Worm (Caenorhabditis elegans) whole organism, early embryonic: Measurements from ENCODE around the gene F47G9.6.

Experiments
- B0310.2 ChIP-seq: sonication (generic microtip); optimal IDR thresholded peaks from 2 replicates; lab custom pipeline; 2016; ENCODE audit warnings: mild to moderate bottlenecking, missing genetic modification characterization, missing compliant biosample characterization
- F13C5.2 ChIP-seq: sonication (generic microtip); optimal IDR thresholded peaks from 2 replicates; lab custom pipeline; 2017; ENCODE audit warnings: mild to moderate bottlenecking, missing genetic modification characterization, inconsistent platforms, missing compliant biosample characterization
- aly-1 ChIP-seq: sonication (generic microtip); optimal IDR thresholded peaks from 2 replicates; lab custom pipeline; 2016; ENCODE audit warnings: missing genetic modification characterization, missing compliant biosample characterization
- ama-1 ChIP-seq: fragments of 150-350 bp; optimal IDR thresholded peaks from 2 replicates; lab custom pipeline; 2014
- ceh-13 ChIP-seq: fragments of 200-800 bp; sonication (Bioruptor generic); optimal IDR thresholded peaks from 2 replicates; lab custom pipeline; 2018; ENCODE audit warnings: mild to moderate bottlenecking, missing genetic modification characterization, missing compliant biosample characterization
- ceh-36 ChIP-seq: sonication (generic microtip); optimal IDR thresholded peaks from 2 replicates; lab custom pipeline; 2016; ENCODE audit warnings: missing genetic modification characterization, inconsistent platforms, missing compliant biosample characterization
- ets-7 ChIP-seq: sonication (generic microtip); optimal IDR thresholded peaks from 2 replicates; lab custom pipeline; 2016; ENCODE audit warnings: missing genotype, missing genetic modification characterization, missing compliant biosample characterization
- flt-1 ChIP-seq: fragments of 200-800 bp; sonication (Bioruptor generic); IDR thresholded peaks from 2 replicates; pipeline ENCODE4 v1.3.6; 2022; ENCODE audit warnings: missing genetic modification characterization, missing compliant biosample characterization
- hmbx-1 ChIP-seq: sonication (generic microtip); optimal IDR thresholded peaks from 2 replicates; lab custom pipeline; 2016; ENCODE audit warnings: mild to moderate bottlenecking, missing genetic modification characterization, missing compliant biosample characterization
- hmg-4 ChIP-seq: fragments of 200-800 bp; sonication (Bioruptor generic); optimal IDR thresholded peaks from 2 replicates; lab custom pipeline; 2018; ENCODE audit warnings: mild to moderate bottlenecking, missing genetic modification characterization, missing compliant biosample characterization
- hnd-1 ChIP-seq: sonication (generic microtip); optimal IDR thresholded peaks from 2 replicates; lab custom pipeline; 2016; ENCODE audit warnings: missing genetic modification characterization, missing compliant biosample characterization
- pes-1 ChIP-seq: fragments of 200-800 bp; sonication (Bioruptor generic); IDR thresholded peaks from 2 replicates; pipeline ENCODE4 v1.3.6; 2022; ENCODE audit warnings: missing genetic modification reagents, missing genetic modification characterization, missing compliant biosample characterization
- scrt-1 ChIP-seq: fragments of 200-800 bp; sonication (Bioruptor generic); IDR thresholded peaks from 2 replicates; pipeline ENCODE4 v1.3.6; 2022; ENCODE audit warnings: missing genetic modification characterization, missing compliant biosample characterization
- sea-1 ChIP-seq: fragments of 200-800 bp; sonication (Bioruptor generic); conservative IDR thresholded peaks from 2 replicates; pipeline ENCODE4 v1.3.6; 2022; ENCODE audit warnings: missing genetic modification characterization, missing compliant biosample characterization
- tbx-11 ChIP-seq: fragments of 200-800 bp; sonication (Bioruptor generic); IDR thresholded peaks from 2 replicates; pipeline ENCODE4 v1.3.6; 2022; ENCODE audit warnings: missing genetic modification characterization, missing compliant biosample characterization
- tbx-37 ChIP-seq: fragments of 200-800 bp; sonication (Bioruptor generic); conservative IDR thresholded peaks from 2 replicates; pipeline ENCODE4 v1.3.6; 2022; ENCODE audit warnings: missing genetic modification reagents, missing genetic modification characterization, missing compliant biosample characterization
- tra-4 ChIP-seq: sonication (generic microtip); optimal IDR thresholded peaks from 2 replicates; lab custom pipeline; 2017; ENCODE audit warnings: missing genetic modification characterization, missing compliant biosample characterization

Gene F47G9.6

DNA sequence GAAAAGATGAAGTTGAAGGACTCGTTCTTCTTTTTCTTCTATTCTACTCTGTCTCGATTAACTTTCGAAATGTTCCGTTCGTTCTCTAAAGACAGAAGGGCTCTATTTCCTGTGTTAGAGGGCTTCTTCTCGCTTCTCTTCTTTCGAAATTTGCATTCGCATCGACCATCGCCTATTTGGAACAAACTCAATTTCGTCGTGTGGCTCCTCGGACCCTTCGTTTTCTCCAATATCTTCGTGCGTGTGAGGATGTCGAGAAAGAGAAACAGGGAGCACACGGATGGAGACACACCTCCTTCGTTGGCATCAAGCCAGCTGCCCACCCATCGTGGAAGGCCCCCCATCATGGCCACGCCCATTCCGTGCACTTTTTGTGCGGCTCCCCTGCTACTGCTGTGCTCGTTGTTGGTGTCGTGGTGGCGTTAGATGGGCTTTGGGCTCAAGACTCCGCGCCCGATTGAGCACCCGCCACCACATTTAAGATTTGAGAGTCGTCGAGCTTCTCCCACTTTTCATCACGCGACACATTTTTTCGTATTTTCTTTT, 12.0 kb downstream of the F47G9.6 start:
- TF ChIP-seq tra-4 (tag; lab: Kevin White, UChicago) = no peak
- no peak for TF ChIP-seq ets-7 (tag; lab: Kevin White, UChicago)
- 0 out of 2 replicates have a peak, but pooled peaks have one; percentile 32 for TF ChIP-seq scrt-1 (GFP tag; lab: Robert Waterston, UW)
- TF ChIP-seq hmg-4 (GFP tag; lab: Kevin White, UChicago) = peak; percentile 20

ce11 chrV:11341913-11342312, 12.7 kb downstream of the F47G9.6 start, which contains the start of gene T02E9.5:
TSS of gene T02E9.5 (plus strand) at chrV:11342233.
- TF ChIP-seq hmbx-1 (no peak), F13C5.2 (tag; lab: Kevin White, UChicago) (no peak), hmg-4 (GFP tag; lab: Kevin White, UChicago) (no peak)

DNA sequence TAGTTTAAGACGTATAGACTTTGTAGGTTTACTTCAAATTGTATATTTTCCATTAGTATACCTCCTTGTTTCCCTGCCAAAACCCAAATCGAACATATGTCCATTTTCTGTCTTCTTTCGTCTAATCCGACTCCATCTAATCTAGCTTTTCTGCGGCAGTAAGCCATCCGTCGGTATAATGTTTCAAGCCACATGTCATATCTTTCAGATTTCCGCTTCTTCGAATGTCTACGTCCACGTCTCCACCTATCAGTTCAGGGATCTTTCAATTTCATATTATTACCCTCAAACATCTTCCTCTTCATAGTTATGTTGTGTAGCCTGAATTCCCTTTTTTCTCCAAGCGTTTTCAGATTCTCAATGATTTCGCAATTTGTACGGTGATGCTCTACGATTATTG, 14.9 kb downstream of the F47G9.6 start:
- TF ChIP-seq hmbx-1 (no peak), hmg-4 (GFP tag; lab: Kevin White, UChicago) (no peak), flt-1 (GFP tag; lab: Robert Waterston, UW) (no peak), ets-7 (tag; lab: Kevin White, UChicago) (no peak), ama-1 (lab: Kevin White, UChicago) (peak; percentile 8)

- TF ChIP-seq sea-1 (no peak), tbx-11 (GFP tag; lab: Robert Waterston, UW) (no peak), B0310.2 (tag; lab: Kevin White, UChicago) (peak; percentile 11), scrt-1 (GFP tag; lab: Robert Waterston, UW) (no peak), tra-4 (tag; lab: Kevin White, UChicago) (peak; percentile 14), ama-1 (lab: Kevin White, UChicago) (peak; percentile 60), flt-1 (GFP tag; lab: Robert Waterston, UW) (0 out of 2 replicates have a peak, but pooled peaks have one; percentile 22)
These were observed 15.7 kb downstream of the F47G9.6 start for ce11 chrV:11344816-11345336.

DNA sequence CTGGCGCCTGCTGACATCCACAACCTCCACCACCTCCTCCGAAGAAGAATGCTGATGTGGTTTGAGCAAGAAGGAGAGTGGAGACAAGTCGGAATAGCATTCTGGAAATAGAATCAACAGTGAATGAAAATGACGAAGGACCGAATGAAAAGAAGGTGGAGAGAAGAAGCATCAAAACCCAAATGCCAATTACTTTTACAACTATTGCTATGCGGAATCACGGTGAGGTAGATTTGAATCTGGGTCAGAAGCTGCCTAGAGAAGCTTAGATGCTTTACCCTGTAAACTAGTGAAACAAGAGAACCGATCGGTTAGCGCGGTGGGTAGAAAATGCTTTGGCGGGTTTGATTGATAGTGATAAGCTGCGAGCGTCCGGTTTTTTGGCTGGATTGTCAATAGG, 17.7 kb downstream of the F47G9.6 start, which contains the start of gene grl-7:
Gene grl-7 (minus strand): TSS at position 101 of the 400 bp plus-strand sequence.
- TF ChIP-seq hmbx-1 = no peak
- TF ChIP-seq flt-1 (GFP tag; lab: Robert Waterston, UW) = no peak
- no peak for TF ChIP-seq sea-1
- TF ChIP-seq tbx-11 (GFP tag; lab: Robert Waterston, UW) = no peak
- TF ChIP-seq hmg-4 (GFP tag; lab: Kevin White, UChicago) = no peak
- no peak for TF ChIP-seq pes-1
- no peak for TF ChIP-seq B0310.2 (tag; lab: Kevin White, UChicago)
- TF ChIP-seq ceh-36 (tag; lab: Kevin White, UChicago) = no peak
- no peak for TF ChIP-seq hnd-1 (tag; lab: Kevin White, UChicago)
- TF ChIP-seq ama-1 (lab: Kevin White, UChicago) = no peak
- no peak for TF ChIP-seq F13C5.2 (tag; lab: Kevin White, UChicago)
- no peak for TF ChIP-seq scrt-1 (GFP tag; lab: Robert Waterston, UW)
- no peak for TF ChIP-seq aly-1 (tag; lab: Kevin White, UChicago)
- no peak for TF ChIP-seq ceh-13 (GFP tag; lab: Kevin White, UChicago)

- TF ChIP-seq B0310.2 (tag; lab: Kevin White, UChicago) = no peak
- TF ChIP-seq sea-1 = no peak
- TF ChIP-seq tra-4 (tag; lab: Kevin White, UChicago) = no peak
These were observed 22.1 kb downstream of the F47G9.6 start for ce11 chrV:11351263-11351662.

DNA sequence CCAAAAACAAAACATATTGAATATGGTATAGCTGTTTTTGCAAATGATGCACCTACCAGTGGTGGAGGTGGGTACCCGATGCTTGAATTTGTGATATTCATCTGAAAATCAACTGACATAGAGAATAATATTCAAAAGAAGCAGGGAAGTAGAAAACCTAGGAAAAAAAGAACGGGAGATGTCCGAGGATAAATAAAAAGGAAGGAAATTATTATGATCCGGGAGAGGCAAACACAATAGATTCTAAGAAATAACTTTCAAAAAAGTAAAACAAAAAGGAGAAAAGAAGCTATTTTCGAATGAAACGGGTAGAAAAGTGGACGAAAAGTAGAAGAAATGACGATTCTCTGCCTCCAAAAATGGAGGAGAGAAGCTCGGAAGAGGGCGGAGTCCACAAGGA, 23.7 kb downstream of the F47G9.6 start, which contains the start of gene npr-25:
Gene npr-25 (minus strand): TSS at position 101 of the 400 bp plus-strand sequence.
- TF ChIP-seq pes-1 = no peak
- no peak for TF ChIP-seq aly-1 (tag; lab: Kevin White, UChicago)
- TF ChIP-seq ceh-13 (GFP tag; lab: Kevin White, UChicago) = no peak
- TF ChIP-seq scrt-1 (GFP tag; lab: Robert Waterston, UW) = no peak
- no peak for TF ChIP-seq B0310.2 (tag; lab: Kevin White, UChicago)
- TF ChIP-seq tbx-11 (GFP tag; lab: Robert Waterston, UW) = no peak
- TF ChIP-seq sea-1 = no peak
- no peak for TF ChIP-seq ama-1 (lab: Kevin White, UChicago)

DNA sequence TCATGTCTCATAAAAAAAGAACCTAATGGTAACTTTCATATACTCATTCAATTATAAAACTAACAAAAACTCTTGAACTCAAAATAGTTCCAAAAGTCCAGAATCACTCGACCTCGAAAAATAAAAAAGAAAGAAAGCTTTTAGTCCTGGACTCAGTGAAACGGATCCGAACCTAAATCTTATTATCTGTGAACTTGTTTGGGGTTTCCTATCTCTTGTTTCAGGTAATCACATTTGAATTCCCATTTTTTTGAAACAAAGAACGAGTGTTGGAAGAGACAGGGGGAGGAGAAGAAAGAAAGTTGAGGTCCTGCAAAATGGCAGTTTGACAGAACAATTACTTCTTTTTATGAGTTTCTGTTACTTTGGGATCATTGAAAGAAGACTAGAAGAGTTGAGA, 25.1 kb downstream of the F47G9.6 start:
- TF ChIP-seq B0310.2 (tag; lab: Kevin White, UChicago) (no peak), hmg-4 (GFP tag; lab: Kevin White, UChicago) (no peak), hmbx-1 (no peak), hnd-1 (tag; lab: Kevin White, UChicago) (no peak), ceh-13 (GFP tag; lab: Kevin White, UChicago) (no peak), pes-1 (no peak), aly-1 (tag; lab: Kevin White, UChicago) (no peak), flt-1 (GFP tag; lab: Robert Waterston, UW) (no peak), scrt-1 (GFP tag; lab: Robert Waterston, UW) (no peak), ceh-36 (tag; lab: Kevin White, UChicago) (no peak), ama-1 (lab: Kevin White, UChicago) (no peak), F13C5.2 (tag; lab: Kevin White, UChicago) (no peak), tra-4 (tag; lab: Kevin White, UChicago) (no peak), tbx-11 (GFP tag; lab: Robert Waterston, UW) (no peak), tbx-37 (GFP tag; lab: Robert Waterston, UW) (no peak)
